Worm (Caenorhabditis elegans): ENCODE measurements around the gene clec-182.

clec-182 gene

ce11 chrIV:8819471-8819870 is 21.3 kb upstream of the clec-182 start:
- TF ChIP-seq F10B5.3 (tag; optimal IDR thresholded peaks at IDR 0.05): no peak
- TF ChIP-seq ceh-62 (tag; optimal IDR thresholded peaks at IDR 0.05): no peak
- no peak for TF ChIP-seq nhr-48 (tag; optimal IDR thresholded peaks at IDR 0.05)
- no peak for TF ChIP-seq ceh-28 (tag; optimal IDR thresholded peaks at IDR 0.05)
- no peak for TF ChIP-seq attf-4 (tag; optimal IDR thresholded peaks at IDR 0.05)
- no peak for TF ChIP-seq nhr-11 (tag; optimal IDR thresholded peaks at IDR 0.05)
- TF ChIP-seq dmd-8 (GFP tag; IDR thresholded peaks at IDR 0.05): no peak
- no peak for TF ChIP-seq tag-97 (GFP tag; IDR thresholded peaks at IDR 0.05)
- TF ChIP-seq cey-2 (tag; optimal IDR thresholded peaks at IDR 0.05; ENCODE audit: borderline replicate concordance, insufficient read depth): no peak
- TF ChIP-seq ztf-7 (tag; optimal IDR thresholded peaks at IDR 0.05): no peak
- no peak for TF ChIP-seq Y48G9A.11 (GFP tag; IDR thresholded peaks at IDR 0.05)
- TF ChIP-seq spr-1 (tag; optimal IDR thresholded peaks at IDR 0.05): no peak
- TF ChIP-seq daf-8 (GFP tag; IDR thresholded peaks at IDR 0.05): no peak
- no peak for TF ChIP-seq pha-4 (GFP tag; IDR thresholded peaks at IDR 0.05)
- no peak for TF ChIP-seq pha-4 (tag; optimal IDR thresholded peaks at IDR 0.05)
- TF ChIP-seq egl-43 (GFP tag; IDR thresholded peaks at IDR 0.05): no peak
- TF ChIP-seq ceh-20 (GFP tag; IDR thresholded peaks at IDR 0.05): no peak
- no peak for TF ChIP-seq daf-16 (GFP tag; optimal IDR thresholded peaks at IDR 0.05)
- no peak for TF ChIP-seq daf-16 (tag; optimal IDR thresholded peaks at IDR 0.05)

- TF ChIP-seq ztf-7 (tag; optimal IDR thresholded peaks at IDR 0.05) (no peak), nhr-237 (tag; optimal IDR thresholded peaks at IDR 0.05) (no peak), fkh-10 (GFP tag; optimal IDR thresholded peaks at IDR 0.05) (no peak), hlh-11 (tag; optimal IDR thresholded peaks at IDR 0.05) (no peak), lin-1 (GFP tag; IDR thresholded peaks at IDR 0.05) (no peak), ctbp-1 (GFP tag; IDR thresholded peaks at IDR 0.05) (no peak)
Measured at ce11 chrIV:8817639-8818038, 19.5 kb upstream of the clec-182 start, which contains the start of gene T28C6.10. T28C6.10 (plus strand) TSS chrIV:8817939.

- peak; percentile 93; the same call in 1 of the 2 replicates for TF ChIP-seq set-16 (GFP tag; IDR thresholded peaks at IDR 0.05)
- TF ChIP-seq dmd-8 (GFP tag; IDR thresholded peaks at IDR 0.05): 0 out of 2 replicates have a peak, but pooled peaks have one; percentile 7
- no peak for TF ChIP-seq mxl-3 (GFP tag; optimal IDR thresholded peaks at IDR 0.05)
- no peak for TF ChIP-seq ZK337.2 (GFP tag; IDR thresholded peaks at IDR 0.05)
- TF ChIP-seq zip-2 (tag; optimal IDR thresholded peaks at IDR 0.05): no peak
- no peak for TF ChIP-seq pqm-1 (tag; optimal IDR thresholded peaks at IDR 0.05)
Measured at ce11 chrIV:8816617-8817016, 18.5 kb upstream of the clec-182 start.

- TF ChIP-seq dpl-1 (GFP tag; optimal IDR thresholded peaks at IDR 0.05) (no peak), ceh-32 (tag; optimal IDR thresholded peaks at IDR 0.05; ENCODE audit: poor library complexity) (no peak), fkh-10 (GFP tag; optimal IDR thresholded peaks at IDR 0.05) (no peak), nhr-111 (GFP tag; optimal IDR thresholded peaks at IDR 0.05) (no peak), nhr-10 (tag; optimal IDR thresholded peaks at IDR 0.05) (no peak), daf-12 (tag; optimal IDR thresholded peaks at IDR 0.05) (no peak), dmd-8 (GFP tag; IDR thresholded peaks at IDR 0.05) (no peak)
Measured at ce11 chrIV:8816029-8816428, 17.9 kb upstream of the clec-182 start, which contains the start of gene grsp-2. grsp-2 (plus strand) TSS chrIV:8816329.

- peak; percentile 0 for TF ChIP-seq hlh-30 (tag; optimal IDR thresholded peaks at IDR 0.05; ENCODE audit: insufficient read depth)
- TF ChIP-seq daf-12 (tag; optimal IDR thresholded peaks at IDR 0.05): no peak
- peak; percentile 75 for TF ChIP-seq nhr-28 (tag; optimal IDR thresholded peaks at IDR 0.05)
Measured at ce11 chrIV:8815162-8815561, 17.0 kb upstream of the clec-182 start.
